Worm (Caenorhabditis elegans): ENCODE results near the gene srd-63.

DNA sequence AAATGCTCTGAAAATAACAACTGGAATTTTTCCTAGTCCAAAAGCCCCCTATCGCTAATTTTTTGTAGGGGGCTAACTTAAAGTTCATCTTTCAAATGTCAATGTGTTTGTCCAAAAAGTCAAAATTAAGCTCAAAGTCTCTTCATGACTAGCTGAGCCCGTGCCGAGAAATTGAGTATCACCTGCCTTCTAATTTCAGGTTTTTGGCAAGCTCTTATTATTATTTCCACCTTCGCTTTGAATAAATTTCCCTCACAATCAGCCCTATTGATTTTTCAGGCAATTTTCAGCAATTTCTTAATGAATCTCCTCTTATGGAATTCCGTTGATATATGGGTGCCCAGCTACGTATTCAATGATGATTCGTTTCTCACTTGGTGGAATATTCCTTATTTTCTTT is 5.8 kb upstream of the srd-63 start, which contains the start of gene sre-36:
- no peak for TF ChIP-seq R02D3.7 (tag; optimal IDR thresholded peaks at IDR 0.05)
- no peak for TF ChIP-seq ztf-4 (tag; optimal IDR thresholded peaks at IDR 0.05)
- no peak for TF ChIP-seq nhr-76 (tag; optimal IDR thresholded peaks at IDR 0.05)
- no peak for TF ChIP-seq fkh-10 (GFP tag; optimal IDR thresholded peaks at IDR 0.05)
- no peak for TF ChIP-seq nhr-12 (tag; optimal IDR thresholded peaks at IDR 0.05)
- no peak for TF ChIP-seq ceh-82 (tag; optimal IDR thresholded peaks at IDR 0.05)
- TF ChIP-seq ama-1 (optimal IDR thresholded peaks at IDR 0.05) = no peak
- no peak for TF ChIP-seq zag-1 (tag; optimal IDR thresholded peaks at IDR 0.05)
- no peak for TF ChIP-seq pha-4 (tag; optimal IDR thresholded peaks at IDR 0.05)
